Fruit fly (Drosophila melanogaster) whole organism, adult: Measurements from ENCODE around the gene NdufA3.

ENCODE experiments used
- CG11617 ChIP-seq: fragments of 200-800 bp; sonication (Bioruptor generic); optimal IDR thresholded peaks from 2 replicates; lab custom pipeline; 2017; ENCODE audit warnings: mild to moderate bottlenecking, missing biosample characterization, missing genetic modification reagents, missing genetic modification characterization
- CG12768 ChIP-seq: fragments of 200-800 bp; sonication (Bioruptor generic); optimal IDR thresholded peaks from 2 replicates; lab custom pipeline; 2017; ENCODE audit warnings: missing biosample characterization, missing genetic modification characterization, mild to moderate bottlenecking, moderate library complexity, missing genetic modification reagents
- CG14711 ChIP-seq: fragments of 200-800 bp; sonication (Bioruptor generic); optimal IDR thresholded peaks from 2 replicates; lab custom pipeline; 2018; ENCODE audit warnings: missing biosample characterization, mild to moderate bottlenecking, missing genetic modification characterization, moderate library complexity
- CG1620 ChIP-seq: fragments of 200-800 bp; sonication (Bioruptor generic); optimal IDR thresholded peaks from 2 replicates; lab custom pipeline; 2016; ENCODE audit warnings: missing biosample characterization, missing genetic modification characterization
- CG33017 ChIP-seq: fragments of 200-800 bp; sonication (Bioruptor generic); optimal IDR thresholded peaks from 2 replicates; lab custom pipeline; 2018; ENCODE audit warnings: missing biosample characterization, mild to moderate bottlenecking, missing genetic modification characterization, moderate library complexity
- CG5204 ChIP-seq: fragments of 200-800 bp; sonication (Bioruptor generic); optimal IDR thresholded peaks from 2 replicates; lab custom pipeline; 2016; ENCODE audit warnings: missing biosample characterization, missing genetic modification characterization
- CG7045 ChIP-seq: fragments of 200-800 bp; sonication (Bioruptor generic); optimal IDR thresholded peaks from 2 replicates; lab custom pipeline; 2017; ENCODE audit warnings: missing biosample characterization, mild to moderate bottlenecking, missing genetic modification characterization
- CG7101 ChIP-seq: fragments of 200-800 bp; sonication (Bioruptor generic); optimal IDR thresholded peaks from 2 replicates; lab custom pipeline; 2018; ENCODE audit warnings: missing biosample characterization, mild to moderate bottlenecking, missing genetic modification characterization, moderate library complexity
- Clk ChIP-seq: fragments of 200-800 bp; sonication (Bioruptor generic); optimal IDR thresholded peaks from 2 replicates; lab custom pipeline; 2017; ENCODE audit warnings: missing biosample characterization, missing genetic modification characterization
- Crg-1 ChIP-seq: fragments of 200-800 bp; sonication (Bioruptor generic); optimal IDR thresholded peaks from 2 replicates; lab custom pipeline; 2016; ENCODE audit warnings: missing biosample characterization, missing genetic modification characterization
- Hr96 ChIP-seq: fragments of 200-800 bp; sonication (Bioruptor generic); optimal IDR thresholded peaks from 2 replicates; lab custom pipeline; 2016; ENCODE audit warnings: missing biosample characterization, missing genetic modification characterization
- Mnt ChIP-seq: fragments of 200-800 bp; sonication (Bioruptor generic); optimal IDR thresholded peaks from 2 replicates; lab custom pipeline; 2016; ENCODE audit warnings: missing biosample characterization, mild to moderate bottlenecking, missing genetic modification characterization
- bab1 ChIP-seq: fragments of 200-800 bp; sonication (Bioruptor generic); optimal IDR thresholded peaks from 3 replicates; lab custom pipeline; 2019; ENCODE audit warnings: missing biosample characterization, mild to moderate bottlenecking, missing genetic modification characterization, moderate library complexity
- cic ChIP-seq: fragments of 200-800 bp; sonication (Bioruptor generic); optimal IDR thresholded peaks from 2 replicates; lab custom pipeline; 2017; ENCODE audit warnings: missing biosample characterization, mild to moderate bottlenecking, missing genetic modification characterization, moderate library complexity
- cnc ChIP-seq, 2 experiments: fragments of >200 bp; optimal IDR thresholded peaks; 2 replicates each; lab custom pipeline; 2017
- kay ChIP-seq: fragments of 200-800 bp; sonication (Bioruptor generic); peaks from one replicate; lab custom pipeline; 2016; ENCODE audit warnings: missing biosample characterization, missing genetic modification characterization, borderline replicate concordance
- ovo ChIP-seq: fragments of 200-800 bp; sonication (Bioruptor generic); optimal IDR thresholded peaks from 2 replicates; lab custom pipeline; 2016; ENCODE audit warnings: missing biosample characterization, missing genetic modification characterization
- pad ChIP-seq: fragments of 200-800 bp; sonication (Bioruptor generic); optimal IDR thresholded peaks from 3 replicates; lab custom pipeline; 2017; ENCODE audit warnings: missing biosample characterization, missing genetic modification characterization, mild to moderate bottlenecking, moderate library complexity, missing genetic modification reagents
- tj ChIP-seq: fragments of 200-800 bp; sonication (Bioruptor generic); optimal IDR thresholded peaks from 3 replicates; lab custom pipeline; 2017; ENCODE audit warnings: missing biosample characterization, mild to moderate bottlenecking, missing genetic modification characterization, moderate library complexity
- toe ChIP-seq: fragments of 200-800 bp; sonication (Bioruptor generic); optimal IDR thresholded peaks from 2 replicates; lab custom pipeline; 2016; ENCODE audit warnings: missing biosample characterization, missing genetic modification characterization

NdufA3 gene

dm6 chrX:9164510-9165506, 5.0 kb upstream of the NdufA3 start:
- TF ChIP-seq CG14711 (tag; lab: Kevin White, UChicago), result no peak
- TF ChIP-seq ovo (GFP tag; lab: Kevin White, UChicago), result no peak
- peak; percentile 93 for TF ChIP-seq pad (GFP tag; lab: Kevin White, UChicago)
- no peak for TF ChIP-seq toe
- TF ChIP-seq CG7101 (tag; lab: Kevin White, UChicago), result no peak
- peak; percentile 4 for TF ChIP-seq bab1 (GFP tag; lab: Kevin White, UChicago)
- TF ChIP-seq tj (GFP tag; lab: Kevin White, UChicago), result no peak
- TF ChIP-seq CG12768 (GFP tag; lab: Kevin White, UChicago), result no peak
- no peak for TF ChIP-seq cic (GFP tag; lab: Kevin White, UChicago)
- no peak for TF ChIP-seq CG1620
- peak; percentile 11 for TF ChIP-seq Mnt (GFP tag; lab: Kevin White, UChicago)

DNA sequence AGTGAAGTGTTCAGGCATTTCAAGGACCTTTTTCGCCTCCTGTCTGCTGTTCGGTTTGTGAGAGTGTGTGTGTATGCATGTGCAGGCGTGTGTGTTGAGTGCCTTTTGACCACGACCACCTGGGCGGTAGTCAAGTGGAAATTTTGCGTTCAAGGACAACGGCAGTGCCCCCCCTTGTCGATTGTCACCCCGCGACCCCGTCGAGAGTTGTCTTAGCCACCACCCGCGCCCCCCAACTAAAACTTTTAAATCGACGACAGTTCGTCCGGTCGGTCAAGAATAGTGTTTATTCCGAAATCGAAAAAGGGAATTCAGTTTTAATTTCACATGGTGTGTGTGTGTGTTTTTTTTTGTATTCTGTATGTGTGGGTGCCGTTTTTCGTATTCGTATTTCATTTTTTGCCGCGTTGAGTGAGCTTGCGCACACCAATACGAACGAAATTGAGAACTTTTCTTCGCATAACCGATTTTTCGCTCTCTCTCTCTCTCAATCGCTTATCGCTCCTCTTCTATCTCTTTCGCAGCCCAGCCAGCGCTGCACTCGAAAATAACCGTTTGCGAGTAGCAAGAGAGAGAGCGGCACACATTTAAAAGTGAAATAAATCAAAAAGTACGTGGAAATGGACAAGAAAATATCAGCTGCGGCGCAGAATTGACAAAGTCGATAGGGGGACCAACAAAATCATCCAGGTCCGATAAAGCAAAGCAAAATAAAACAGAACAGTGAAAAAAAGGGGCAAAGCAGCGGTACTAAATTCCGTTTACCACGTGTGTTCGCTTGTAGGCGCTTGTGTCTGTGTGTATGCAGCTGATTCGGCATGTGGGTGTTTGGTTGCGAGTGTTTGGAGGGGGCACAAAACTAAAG, 4.0 kb upstream of the NdufA3 start:
- TF ChIP-seq Crg-1 (GFP tag; lab: Kevin White, UChicago) (no peak), pad (GFP tag; lab: Kevin White, UChicago) (peak; percentile 97), Mnt (GFP tag; lab: Kevin White, UChicago) (peak; percentile 93), toe (no peak), tj (GFP tag; lab: Kevin White, UChicago) (peak; percentile 27), CG1620 (no peak), ovo (GFP tag; lab: Kevin White, UChicago) (peak; percentile 54), CG12768 (GFP tag; lab: Kevin White, UChicago) (no peak), cic (GFP tag; lab: Kevin White, UChicago) (peak; percentile 19), cnc (optimal IDR thresholded peaks at IDR 0.05; lab: Kevin White, UChicago) (no peak)

- TF ChIP-seq Hr96 (GFP tag; lab: Kevin White, UChicago) (no peak), CG12768 (GFP tag; lab: Kevin White, UChicago) (no peak), CG14711 (tag; lab: Kevin White, UChicago) (peak; percentile 37), CG7045 (no peak), kay (GFP tag; lab: Kevin White, UChicago) (no peak), Crg-1 (GFP tag; lab: Kevin White, UChicago) (peak; percentile 10), toe (no peak), Mnt (GFP tag; lab: Kevin White, UChicago) (peak; percentile 37), cic (GFP tag; lab: Kevin White, UChicago) (no peak), CG7101 (tag; lab: Kevin White, UChicago) (no peak), bab1 (GFP tag; lab: Kevin White, UChicago) (peak; percentile 79), Clk (GFP tag; lab: Kevin White, UChicago) (no peak), cnc (optimal IDR thresholded peaks at IDR 0.05; lab: Kevin White, UChicago) (no peak), ovo (GFP tag; lab: Kevin White, UChicago) (peak; percentile 11)
These were observed 3.3 kb upstream of the NdufA3 start, which contains the start of gene mei-P26 for dm6 chrX:9163110-9163509. Gene mei-P26 (plus strand): TSS chrX:9163255.

DNA sequence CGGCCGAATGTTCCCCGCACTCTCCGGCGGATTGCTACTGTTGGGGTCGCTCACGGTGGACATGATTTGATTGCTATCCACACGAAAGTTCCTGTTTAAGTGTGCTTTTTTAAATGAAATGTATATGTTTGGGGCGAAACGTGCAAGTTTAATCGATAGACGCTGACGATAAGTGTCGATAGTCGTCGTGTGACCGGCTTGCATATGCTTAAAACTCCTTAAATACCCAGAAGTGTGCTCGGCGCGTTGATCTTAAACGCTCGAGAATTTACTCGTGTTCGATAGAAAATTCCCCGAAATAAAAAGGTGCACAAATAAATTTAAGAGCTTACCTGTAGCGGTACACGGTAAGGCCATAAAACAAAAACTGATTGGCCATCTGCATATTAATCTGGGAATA, 2.1 kb upstream of the NdufA3 start, which contains the start of the genes Zpr1 and CG44532:
Zpr1 (minus strand) TSS at position 179 of the 400 bp plus-strand sequence.
CG44532 (plus strand) TSS at position 181 of the 400 bp plus-strand sequence.
- TF ChIP-seq ovo (GFP tag; lab: Kevin White, UChicago), result no peak
- TF ChIP-seq Mnt (GFP tag; lab: Kevin White, UChicago), result peak; percentile 63

DNA sequence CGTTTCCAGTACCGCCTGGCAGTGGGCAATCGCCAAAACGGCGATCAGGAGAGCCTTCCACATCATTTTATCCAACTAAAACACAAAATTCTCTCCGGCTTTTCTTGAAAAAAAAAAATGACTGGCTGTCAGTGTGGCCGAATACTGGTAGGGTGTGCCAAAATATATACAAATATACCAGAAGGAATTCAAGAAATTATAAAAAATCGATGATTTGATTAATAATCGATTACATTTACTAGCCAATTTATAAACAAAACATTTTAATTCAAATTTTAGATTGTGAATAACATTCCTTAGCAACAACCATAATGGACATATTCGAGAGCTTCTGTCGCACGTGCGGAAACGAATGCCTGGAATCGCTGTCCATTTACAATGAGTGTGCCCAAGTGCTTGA, 1.5 kb downstream of the NdufA3 start, which contains the start of the genes Ost48 and Dlip1:
Ost48 (minus strand) TSS at position 150 of the 400 bp plus-strand sequence.
Dlip1 (plus strand) TSS at position 257 of the 400 bp plus-strand sequence.
- TF ChIP-seq CG7101 (tag; lab: Kevin White, UChicago), result no peak
- no peak for TF ChIP-seq toe
- TF ChIP-seq CG7045, result no peak
- TF ChIP-seq bab1 (GFP tag; lab: Kevin White, UChicago), result peak; percentile 38

DNA sequence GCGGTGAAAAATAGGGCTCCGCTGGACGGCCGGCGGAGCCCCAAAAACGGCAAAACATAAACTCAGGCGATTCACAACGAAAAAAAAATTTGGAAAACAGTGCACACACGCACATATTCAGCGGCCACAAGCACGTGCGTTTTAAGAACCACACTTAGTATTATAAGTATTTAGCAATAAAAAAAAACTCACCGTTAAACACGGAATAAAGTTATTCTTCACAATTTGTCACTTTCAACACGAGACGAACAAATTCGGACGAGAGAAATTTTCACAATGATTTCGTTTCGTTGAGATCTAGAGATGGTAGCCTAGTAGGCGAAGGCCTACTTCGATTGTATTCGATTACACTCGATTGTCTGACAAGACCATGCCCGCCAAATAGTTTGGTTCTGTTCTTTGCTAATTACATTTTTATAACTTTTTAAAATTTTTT, 3.4 kb downstream of the NdufA3 start, which contains the start of gene His3.3B:
His3.3B (minus strand) TSS at position 282 of the 436 bp plus-strand sequence.
- TF ChIP-seq CG1620, result peak; percentile 60
- TF ChIP-seq toe, result no peak
- TF ChIP-seq CG5204 (GFP tag; lab: Kevin White, UChicago), result no peak
- peak; percentile 33 for TF ChIP-seq CG7101 (tag; lab: Kevin White, UChicago)
- no peak for TF ChIP-seq CG7045
- TF ChIP-seq Mnt (GFP tag; lab: Kevin White, UChicago), result peak; percentile 55
- TF ChIP-seq CG33017 (tag; lab: Kevin White, UChicago), result no peak
- no peak for TF ChIP-seq CG12768 (GFP tag; lab: Kevin White, UChicago)
- TF ChIP-seq CG14711 (tag; lab: Kevin White, UChicago), result peak; percentile 14
- TF ChIP-seq cnc (optimal IDR thresholded peaks at IDR 0.05; lab: Kevin White, UChicago), result no peak
- TF ChIP-seq Crg-1 (GFP tag; lab: Kevin White, UChicago), result peak; percentile 23
- TF ChIP-seq tj (GFP tag; lab: Kevin White, UChicago), result no peak
- TF ChIP-seq pad (GFP tag; lab: Kevin White, UChicago), result no peak
- no peak for TF ChIP-seq Clk (GFP tag; lab: Kevin White, UChicago)
- peak; percentile 72 for TF ChIP-seq CG11617 (GFP tag; lab: Kevin White, UChicago)
- peak; percentile 76 for TF ChIP-seq bab1 (GFP tag; lab: Kevin White, UChicago)
- no peak for TF ChIP-seq kay (GFP tag; lab: Kevin White, UChicago)
- peak; percentile 37 for TF ChIP-seq ovo (GFP tag; lab: Kevin White, UChicago)
- TF ChIP-seq cic (GFP tag; lab: Kevin White, UChicago), result no peak
- TF ChIP-seq Hr96 (GFP tag; lab: Kevin White, UChicago), result no peak
